Worm (Caenorhabditis elegans) whole organism, young adult: Measurements from ENCODE around the gene fubl-2.

Experiments used
- B0336.3 ChIP-seq: fragments of 200-800 bp; sonication (Bioruptor generic); IDR thresholded peaks from 2 replicates; pipeline ENCODE4 v1.3.6; 2022; ENCODE audit warnings: missing genetic modification characterization, missing compliant biosample characterization
- C06A6.2 ChIP-seq: fragments of 200-800 bp; sonication (Bioruptor generic); conservative IDR thresholded peaks from 2 replicates; pipeline ENCODE4 v1.3.6; 2022; ENCODE audit warnings: missing genetic modification characterization, missing compliant biosample characterization
- F55B11.4 ChIP-seq: sonication (generic microtip); optimal IDR thresholded peaks from 2 replicates; lab custom pipeline; 2016; ENCODE audit warnings: missing compliant biosample characterization, missing genetic modification characterization, borderline replicate concordance; ENCODE audit not compliant: insufficient read depth
- ama-1 ChIP-seq, 3 experiments: fragments of 150-350 bp in 1 of 3; sonication (generic microtip) in 2 of 3; optimal IDR thresholded peaks; 2 replicates each; lab custom pipeline; 2014 to 2018; ENCODE audit warnings: missing biosample characterization in 2 of 3, missing genetic modification characterization in 2 of 3, missing genetic modification reagents in 2 of 3
- ets-4 ChIP-seq: fragments of 200-800 bp; sonication (Bioruptor generic); optimal IDR thresholded peaks from 2 replicates; lab custom pipeline; 2018; ENCODE audit warnings: mild to moderate bottlenecking, missing genetic modification characterization, missing compliant biosample characterization
- hmg-20 ChIP-seq: fragments of 200-800 bp; sonication (Bioruptor generic); IDR thresholded peaks from 2 replicates; pipeline ENCODE4 v1.3.6; 2022; ENCODE audit warnings: missing genetic modification reagents, missing genetic modification characterization, missing compliant biosample characterization
- madf-3 ChIP-seq: fragments of 200-800 bp; sonication (Bioruptor generic); IDR thresholded peaks from 2 replicates; pipeline ENCODE4 v1.3.6; 2022; ENCODE audit warnings: missing genetic modification reagents, missing genetic modification characterization, missing compliant biosample characterization
- mxl-1 ChIP-seq: sonication (generic microtip); optimal IDR thresholded peaks from 2 replicates; lab custom pipeline; 2016; ENCODE audit warnings: missing genetic modification characterization, missing compliant biosample characterization
- nfya-2 ChIP-seq: fragments of 200-800 bp; sonication (Bioruptor generic); IDR thresholded peaks from 2 replicates; pipeline ENCODE4 v1.3.6; 2022; ENCODE audit warnings: missing genetic modification reagents, missing genetic modification characterization, missing compliant biosample characterization
- nhr-120 ChIP-seq: fragments of 200-800 bp; sonication (Bioruptor generic); IDR thresholded peaks from 2 replicates; pipeline ENCODE4 v1.3.6; 2022; ENCODE audit warnings: missing genetic modification characterization, missing compliant biosample characterization
- rec-8 ChIP-seq, 2 experiments: sonication (generic microtip); optimal IDR thresholded peaks; 2 replicates each; lab custom pipeline; 2016; ENCODE audit warnings: mild to moderate bottlenecking in 2 of 2, missing genetic modification characterization in 2 of 2, missing genetic modification reagents in 2 of 2, missing genotype in 2 of 2, missing biosample characterization in 1 of 2, missing compliant biosample characterization in 1 of 2, moderate library complexity in 1 of 2
- snpc-4 ChIP-seq, 5 experiments: fragments of 150-350 bp in 1 of 5; sonication (generic microtip) in 4 of 5; optimal IDR thresholded peaks; 2 replicates each; lab custom pipeline; 2014 to 2018; ENCODE audit warnings: missing genetic modification characterization in 5 of 5, missing biosample characterization in 3 of 5, antibody characterized with exemption in 2 of 5, mild to moderate bottlenecking in 2 of 5, missing compliant biosample characterization in 2 of 5, missing genotype in 2 of 5, moderate library complexity in 2 of 5, missing genetic modification reagents in 1 of 5
- ztf-22 ChIP-seq: fragments of 200-800 bp; sonication (Bioruptor generic); optimal IDR thresholded peaks from 2 replicates; lab custom pipeline; 2018; ENCODE audit warnings: mild to moderate bottlenecking, missing genetic modification characterization, moderate library complexity, missing compliant biosample characterization
- ztf-3 ChIP-seq: fragments of 200-800 bp; sonication (Bioruptor generic); optimal IDR thresholded peaks from 2 replicates; lab custom pipeline; 2018; ENCODE audit warnings: mild to moderate bottlenecking, missing genetic modification characterization, missing compliant biosample characterization

- TF ChIP-seq mxl-1, result no peak
- TF ChIP-seq F55B11.4, result no peak
- no peak for TF ChIP-seq ets-4 (GFP tag; lab: Kevin White, UChicago)
- no peak for TF ChIP-seq hmg-20
- TF ChIP-seq ztf-22, result no peak
- TF ChIP-seq ztf-3, result no peak
- no peak for TF ChIP-seq snpc-4 (GFP tag; optimal IDR thresholded peaks at IDR 0.05; lab: Kevin White, UChicago)
- TF ChIP-seq snpc-4 (tag; optimal IDR thresholded peaks at IDR 0.05; lab: Kevin White, UChicago), result no peak
- TF ChIP-seq B0336.3, result no peak
- no peak for TF ChIP-seq C06A6.2 (GFP tag; lab: Robert Waterston, UW)
- no peak for TF ChIP-seq rec-8 (tag; optimal IDR thresholded peaks at IDR 0.05; lab: Kevin White, UChicago)
- no peak for TF ChIP-seq nfya-2 (GFP tag; lab: Robert Waterston, UW)
- no peak for TF ChIP-seq madf-3 (GFP tag; lab: Robert Waterston, UW)
- no peak for TF ChIP-seq ama-1 (optimal IDR thresholded peaks at IDR 0.05; lab: Kevin White, UChicago)
- no peak for TF ChIP-seq ama-1 (GFP tag; optimal IDR thresholded peaks at IDR 0.05; lab: Kevin White, UChicago)
- no peak for TF ChIP-seq nhr-120 (GFP tag; lab: Robert Waterston, UW)
Observed at ce11 chrIII:7062580-7062979, 25.0 kb downstream of the fubl-2 start, which contains the start of gene R01H2.1.
